Worm (Caenorhabditis elegans): Measurements from ENCODE around the gene C18H7.12.

DNA sequence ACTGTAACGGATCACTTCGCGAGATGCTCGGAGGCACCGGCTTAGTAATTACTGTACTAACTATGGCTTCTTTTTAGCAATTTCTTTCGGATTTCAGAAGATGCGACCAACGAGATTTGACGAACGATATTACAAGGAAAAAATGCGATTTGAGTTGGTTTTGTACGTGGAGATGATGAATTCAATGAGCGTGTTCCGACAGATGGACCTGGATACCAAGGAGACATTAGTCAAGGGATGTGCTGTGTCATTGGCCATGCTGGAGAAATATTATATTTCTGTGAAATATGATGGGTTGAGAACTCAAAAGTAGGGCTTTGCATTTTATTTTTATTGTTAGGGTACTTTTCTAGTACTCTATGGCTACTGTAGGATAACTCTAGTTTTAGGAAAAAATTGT is 43.0 kb upstream of the C18H7.12 start:
- TF ChIP-seq him-1 (tag; optimal IDR thresholded peaks at IDR 0.05) (no peak), dao-5 (tag; optimal IDR thresholded peaks at IDR 0.05) (no peak), W03F9.2 (tag; optimal IDR thresholded peaks at IDR 0.05) (no peak)
